Fruit fly (Drosophila melanogaster) whole organism, embryonic: ENCODE measurements around the gene CG4338.

Experiments used
- Atf3 ChIP-seq: fragments of 200-800 bp; sonication (Bioruptor generic); optimal IDR thresholded peaks from 3 replicates; lab custom pipeline; 2016; ENCODE audit warnings: missing biosample characterization, missing genetic modification characterization
- CG11247 ChIP-seq: fragments of 200-800 bp; sonication (Bioruptor generic); IDR thresholded peaks from 2 replicates; pipeline ENCODE4 v1.3.6; 2022; ENCODE audit warnings: missing biosample characterization, missing genetic modification characterization
- CG11695 ChIP-seq: fragments of 200-800 bp; sonication (Bioruptor generic); IDR thresholded peaks from 3 replicates; pipeline ENCODE4 v1.3.6; 2022; ENCODE audit warnings: missing biosample characterization, missing genetic modification characterization
- CG12071 ChIP-seq: fragments of 200-800 bp; sonication (Bioruptor generic); optimal IDR thresholded peaks from 3 replicates; lab custom pipeline; 2018; ENCODE audit warnings: missing biosample characterization, mild to moderate bottlenecking, missing genetic modification characterization
- CG12942 ChIP-seq: fragments of 200-800 bp; sonication (Bioruptor generic); optimal IDR thresholded peaks from 3 replicates; lab custom pipeline; 2016; ENCODE audit warnings: missing biosample characterization, missing genetic modification characterization
- CG14965 ChIP-seq: fragments of 200-800 bp; sonication (Bioruptor generic); optimal IDR thresholded peaks from 2 replicates; lab custom pipeline; 2016; ENCODE audit warnings: missing biosample characterization, missing genetic modification characterization, borderline replicate concordance
- CG15073 ChIP-seq: fragments of 200-800 bp; sonication (Bioruptor generic); optimal IDR thresholded peaks from 2 replicates; lab custom pipeline; 2016; ENCODE audit warnings: missing biosample characterization, missing genetic modification characterization
- CG16813 ChIP-seq: fragments of 200-800 bp; sonication (Bioruptor generic); IDR thresholded peaks from 3 replicates; pipeline ENCODE4 v1.3.6; 2022; ENCODE audit warnings: missing biosample characterization, missing genetic modification characterization; ENCODE audit not compliant: partially characterized antibody
- CG17186 ChIP-seq: fragments of 200-800 bp; sonication (Bioruptor generic); optimal IDR thresholded peaks from 3 replicates; lab custom pipeline; 2017; ENCODE audit warnings: missing biosample characterization, missing genetic modification reagents, missing genetic modification characterization
- CG18619 ChIP-seq: fragments of 200-800 bp; sonication (Bioruptor generic); optimal IDR thresholded peaks from 3 replicates; lab custom pipeline; 2017; ENCODE audit warnings: missing biosample characterization, mild to moderate bottlenecking, missing genetic modification characterization
- CG2202 ChIP-seq: fragments of 200-800 bp; sonication (Bioruptor generic); optimal IDR thresholded peaks from 2 replicates; lab custom pipeline; 2018; ENCODE audit warnings: missing biosample characterization, mild to moderate bottlenecking, missing genetic modification characterization
- CG32767 ChIP-seq: fragments of 200-800 bp; sonication (Bioruptor generic); IDR thresholded peaks from 2 replicates; pipeline ENCODE4 v1.3.6; 2022; ENCODE audit warnings: missing biosample characterization, missing genetic modification characterization
- CG32772 ChIP-seq: fragments of 200-800 bp; sonication (Bioruptor generic); IDR thresholded peaks from 2 replicates; pipeline ENCODE4 v1.3.6; 2022; ENCODE audit warnings: missing biosample characterization, missing genetic modification characterization
- CG3407 ChIP-seq: fragments of 200-800 bp; sonication (Bioruptor generic); optimal IDR thresholded peaks from 2 replicates; lab custom pipeline; 2018; ENCODE audit warnings: missing biosample characterization, mild to moderate bottlenecking, missing genetic modification characterization
- CG34376 ChIP-seq: fragments of 200-800 bp; sonication (Bioruptor generic); optimal IDR thresholded peaks from 2 replicates; lab custom pipeline; 2018; ENCODE audit warnings: missing biosample characterization, mild to moderate bottlenecking, missing genetic modification characterization
- CG42726 ChIP-seq: fragments of 200-800 bp; sonication (Bioruptor generic); IDR thresholded peaks from 2 replicates; pipeline ENCODE4 v1.3.6; 2022; ENCODE audit warnings: missing biosample characterization, missing genetic modification characterization; ENCODE audit not compliant: partially characterized antibody
- CG4707 ChIP-seq: fragments of 200-800 bp; sonication (Bioruptor generic); optimal IDR thresholded peaks from 2 replicates; lab custom pipeline; 2018; ENCODE audit warnings: missing biosample characterization, mild to moderate bottlenecking, missing genetic modification characterization, moderate library complexity
- CG4854 ChIP-seq: fragments of 200-800 bp; sonication (Bioruptor generic); optimal IDR thresholded peaks from 2 replicates; lab custom pipeline; 2016; ENCODE audit warnings: missing biosample characterization, missing genetic modification characterization, inconsistent platforms
- CG5953 ChIP-seq: fragments of 200-800 bp; sonication (Bioruptor generic); IDR thresholded peaks from 2 replicates; pipeline ENCODE4 v1.3.6; 2022; ENCODE audit warnings: missing biosample characterization, missing genetic modification characterization
- CG6254 ChIP-seq: fragments of 200-800 bp; sonication (Bioruptor generic); optimal IDR thresholded peaks from 3 replicates; lab custom pipeline; 2017; ENCODE audit warnings: mild to moderate bottlenecking, missing biosample characterization, missing genetic modification reagents, missing genetic modification characterization
- CG6791 ChIP-seq: fragments of 200-800 bp; sonication (Bioruptor generic); IDR thresholded peaks from 3 replicates; pipeline ENCODE4 v1.3.6; 2022; ENCODE audit warnings: missing biosample characterization, missing genetic modification characterization; ENCODE audit not compliant: partially characterized antibody
- CG6854 ChIP-seq: fragments of 200-800 bp; sonication (Bioruptor generic); optimal IDR thresholded peaks from 3 replicates; lab custom pipeline; 2017; ENCODE audit warnings: missing biosample characterization, mild to moderate bottlenecking, missing genetic modification characterization
- CG9609 ChIP-seq: fragments of 200-800 bp; sonication (Bioruptor generic); optimal IDR thresholded peaks from 3 replicates; lab custom pipeline; 2016; ENCODE audit warnings: missing biosample characterization, missing genetic modification characterization
- CG9817 ChIP-seq: fragments of 200-800 bp; sonication (Bioruptor generic); optimal IDR thresholded peaks from 2 replicates; lab custom pipeline; 2018; ENCODE audit warnings: missing biosample characterization, mild to moderate bottlenecking, missing genetic modification characterization, moderate library complexity
- Dek ChIP-seq: fragments of 200-800 bp; sonication (Bioruptor generic); optimal IDR thresholded peaks from 3 replicates; lab custom pipeline; 2019; ENCODE audit warnings: missing biosample characterization, mild to moderate bottlenecking, missing genetic modification characterization, moderate library complexity
- Fer1 ChIP-seq: fragments of 200-800 bp; sonication (Bioruptor generic); optimal IDR thresholded peaks from 2 replicates; lab custom pipeline; 2017; ENCODE audit warnings: missing biosample characterization, mild to moderate bottlenecking, missing genetic modification characterization
- GATAe ChIP-seq: fragments of 200-800 bp; sonication (Bioruptor generic); conservative IDR thresholded peaks from 2 replicates; pipeline ENCODE4 v1.3.6; 2022; ENCODE audit warnings: missing biosample characterization, missing genetic modification characterization
- H15 ChIP-seq: fragments of 200-800 bp; sonication (Bioruptor generic); IDR thresholded peaks from 3 replicates; pipeline ENCODE4 v1.3.6; 2022; ENCODE audit warnings: missing biosample characterization, missing genetic modification characterization
- Hey ChIP-seq: fragments of 200-800 bp; sonication (Bioruptor generic); optimal IDR thresholded peaks from 3 replicates; lab custom pipeline; 2018; ENCODE audit warnings: missing biosample characterization, mild to moderate bottlenecking, missing genetic modification characterization
- MBD-R2 ChIP-seq: fragments of 200-800 bp; sonication (Bioruptor generic); IDR thresholded peaks from 2 replicates; pipeline ENCODE4 v1.3.6; 2022; ENCODE audit warnings: missing biosample characterization, missing genetic modification characterization
- Neu2 ChIP-seq: fragments of 200-800 bp; sonication (Bioruptor generic); optimal IDR thresholded peaks from 3 replicates; lab custom pipeline; 2016; ENCODE audit warnings: missing biosample characterization, missing genetic modification characterization, borderline replicate concordance
- Sox100B ChIP-seq: fragments of 200-800 bp; sonication (Bioruptor generic); optimal IDR thresholded peaks from 3 replicates; lab custom pipeline; 2018; ENCODE audit warnings: missing biosample characterization, mild to moderate bottlenecking, missing genetic modification characterization
- Xrp1 ChIP-seq: fragments of 200-800 bp; sonication (Bioruptor generic); IDR thresholded peaks from 2 replicates; pipeline ENCODE4 v1.3.6; 2022; ENCODE audit warnings: missing biosample characterization, missing genetic modification characterization
- br ChIP-seq: fragments of >200 bp; optimal IDR thresholded peaks from 2 replicates; lab custom pipeline; 2017
- chm ChIP-seq: fragments of 200-800 bp; sonication (Bioruptor generic); IDR thresholded peaks from 2 replicates; pipeline ENCODE4 v1.3.6; 2022; ENCODE audit warnings: missing biosample characterization, missing genetic modification characterization
- corto ChIP-seq: fragments of 200-800 bp; sonication (Bioruptor generic); optimal IDR thresholded peaks from 2 replicates; lab custom pipeline; 2016; ENCODE audit warnings: missing biosample characterization, mild to moderate bottlenecking, missing genetic modification characterization, moderate library complexity
- crc ChIP-seq: fragments of 200-800 bp; sonication (Bioruptor generic); optimal IDR thresholded peaks from 2 replicates; lab custom pipeline; 2016; ENCODE audit warnings: missing biosample characterization, missing genetic modification characterization
- cwo ChIP-seq: fragments of 200-800 bp; sonication (Bioruptor generic); optimal IDR thresholded peaks from 3 replicates; lab custom pipeline; 2017; ENCODE audit warnings: missing biosample characterization, missing genetic modification characterization, mild to moderate bottlenecking, moderate library complexity, missing genetic modification reagents
- dati ChIP-seq: fragments of 200-800 bp; sonication (Bioruptor generic); IDR thresholded peaks from 2 replicates; pipeline ENCODE4 v1.3.6; 2022; ENCODE audit warnings: missing biosample characterization, missing genetic modification characterization
- exex ChIP-seq: fragments of 200-800 bp; sonication (Bioruptor generic); optimal IDR thresholded peaks from 4 replicates; lab custom pipeline; 2018; ENCODE audit warnings: missing biosample characterization, mild to moderate bottlenecking, missing genetic modification characterization, moderate library complexity
- grn ChIP-seq: fragments of 200-800 bp; sonication (Bioruptor generic); optimal IDR thresholded peaks from 3 replicates; lab custom pipeline; 2017; ENCODE audit warnings: missing biosample characterization, missing genetic modification characterization
- gsb ChIP-seq: fragments of 200-800 bp; sonication (Bioruptor generic); IDR thresholded peaks from 2 replicates; pipeline ENCODE4 v1.3.6; 2022; ENCODE audit warnings: missing biosample characterization, missing genetic modification characterization
- ind ChIP-seq: fragments of 200-800 bp; sonication (Bioruptor generic); optimal IDR thresholded peaks from 3 replicates; lab custom pipeline; 2016; ENCODE audit warnings: missing biosample characterization, missing genetic modification characterization
- jigr1 ChIP-seq: fragments of 200-800 bp; sonication (Bioruptor generic); IDR thresholded peaks from 3 replicates; pipeline ENCODE4 v1.3.6; 2022; ENCODE audit warnings: missing biosample characterization, missing genetic modification characterization
- lilli ChIP-seq: fragments of 200-800 bp; sonication (Bioruptor generic); optimal IDR thresholded peaks from 3 replicates; lab custom pipeline; 2016; ENCODE audit warnings: missing biosample characterization, missing genetic modification characterization
- maf-S ChIP-seq: fragments of 200-800 bp; sonication (Bioruptor generic); optimal IDR thresholded peaks from 2 replicates; lab custom pipeline; 2016; ENCODE audit warnings: missing biosample characterization, missing genetic modification characterization
- psq ChIP-seq: fragments of 200-800 bp; sonication (Bioruptor generic); optimal IDR thresholded peaks from 2 replicates; lab custom pipeline; 2017; ENCODE audit warnings: missing biosample characterization, missing genetic modification characterization
- salm ChIP-seq: fragments of 200-800 bp; sonication (Bioruptor generic); optimal IDR thresholded peaks from 2 replicates; lab custom pipeline; 2018; ENCODE audit warnings: missing biosample characterization, mild to moderate bottlenecking, missing genetic modification characterization
- tll ChIP-seq, 2 experiments: fragments of 200-800 bp in 1 of 2; fragments of >200 bp in 1 of 2; sonication (Bioruptor generic) in 1 of 2; optimal IDR thresholded peaks; 2 replicates each; lab custom pipeline; 2017 to 2019; ENCODE audit warnings: missing biosample characterization in 2 of 2, missing genetic modification characterization in 2 of 2, mild to moderate bottlenecking in 1 of 2, moderate library complexity in 1 of 2
- tna ChIP-seq: fragments of 200-800 bp; sonication (Bioruptor generic); IDR thresholded peaks from 2 replicates; pipeline ENCODE4 v1.3.6; 2022; ENCODE audit warnings: missing biosample characterization, missing genetic modification characterization; ENCODE audit not compliant: partially characterized antibody
- trem ChIP-seq: fragments of 200-800 bp; optimal IDR thresholded peaks from 3 replicates; lab custom pipeline; 2019; ENCODE audit warnings: missing biosample characterization, mild to moderate bottlenecking, missing genetic modification characterization, moderate library complexity
- wor ChIP-seq: fragments of 200-800 bp; sonication (Bioruptor generic); IDR thresholded peaks from 2 replicates; pipeline ENCODE4 v1.3.6; 2022; ENCODE audit warnings: missing biosample characterization, missing genetic modification characterization

CG4338 gene

DNA sequence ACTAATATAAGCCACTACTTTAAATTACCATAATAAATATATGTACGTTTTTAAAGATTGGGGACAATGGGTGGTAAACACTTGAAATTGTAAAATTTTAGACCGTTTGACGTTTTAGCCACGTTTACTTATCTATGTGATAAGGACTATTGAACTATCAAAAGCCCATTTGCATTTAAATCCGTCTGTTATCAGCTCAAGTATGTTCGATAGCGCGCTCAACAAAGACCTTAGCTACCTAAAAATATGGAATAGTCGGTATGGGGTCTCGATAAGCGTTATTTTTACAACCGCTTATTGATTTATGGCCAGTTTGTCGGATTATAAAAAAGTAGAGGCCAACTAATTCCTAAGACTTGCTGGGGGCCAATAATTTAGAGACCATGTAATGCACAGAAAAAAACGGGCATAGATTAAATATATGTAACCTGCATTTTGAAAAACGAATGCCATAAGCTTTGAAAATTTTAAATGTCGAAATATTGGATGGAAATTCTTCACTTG lies 43.6 kb upstream of the CG4338 start (continued):
- TF ChIP-seq CG6254 (GFP tag; lab: Kevin White, UChicago) (no peak), CG2202 (tag; lab: Kevin White, UChicago) (no peak), jigr1 (GFP tag; lab: Robert Waterston, UW) (no peak), CG6791 (no peak), CG16813 (GFP tag; lab: Robert Waterston, UW) (no peak), trem (tag; lab: Kevin White, UChicago) (no peak), chm (no peak), CG14965 (no peak), corto (no peak), CG32772 (GFP tag; lab: Robert Waterston, UW) (no peak), Xrp1 (GFP tag; lab: Robert Waterston, UW) (no peak), wor (GFP tag; lab: Robert Waterston, UW) (no peak), CG4707 (GFP tag; lab: Kevin White, UChicago) (no peak), tll (GFP tag; optimal IDR thresholded peaks at IDR 0.05; lab: Kevin White, UChicago) (no peak), ind (GFP tag; lab: Kevin White, UChicago) (no peak), Dek (no peak), Neu2 (no peak), br (lab: Kevin White, UChicago) (no peak), CG9609 (GFP tag; lab: Kevin White, UChicago) (no peak), CG42726 (GFP tag; lab: Robert Waterston, UW) (no peak), CG17186 (GFP tag; lab: Kevin White, UChicago) (no peak), crc (no peak), CG34376 (peak; percentile 91), tna (no peak), CG32767 (GFP tag; lab: Robert Waterston, UW) (no peak), psq (no peak), salm (tag; lab: Kevin White, UChicago) (peak; percentile 1), CG5953 (no peak), Fer1 (GFP tag; lab: Kevin White, UChicago) (no peak), CG18619 (no peak), dati (no peak), CG9817 (tag; lab: Kevin White, UChicago) (no peak), CG15073 (GFP tag; lab: Kevin White, UChicago) (no peak), Atf3 (GFP tag; lab: Kevin White, UChicago) (no peak), exex (peak; percentile 99), cwo (GFP tag; lab: Kevin White, UChicago) (peak; percentile 1), CG12071 (GFP tag; lab: Kevin White, UChicago) (no peak), maf-S (GFP tag; lab: Kevin White, UChicago) (no peak), Hey (tag; lab: Kevin White, UChicago) (no peak), CG6854 (GFP tag; lab: Kevin White, UChicago) (peak; percentile 20), gsb (no peak), lilli (no peak), GATAe (peak; percentile 32), grn (GFP tag; lab: Kevin White, UChicago) (peak; percentile 42), Sox100B (GFP tag; lab: Kevin White, UChicago) (no peak), CG3407 (GFP tag; lab: Kevin White, UChicago) (no peak), CG12942 (GFP tag; lab: Kevin White, UChicago) (no peak), H15 (no peak), CG11247 (GFP tag; lab: Robert Waterston, UW) (no peak), MBD-R2 (no peak), CG4854 (GFP tag; lab: Kevin White, UChicago) (no peak), CG11695 (GFP tag; lab: Robert Waterston, UW) (no peak)
